Fruit fly (Drosophila melanogaster) whole organism, prepupa: ENCODE data around the gene CG7900.
A peak's percentile ranks its signal among the peaks of the same experiment; 100 is the strongest.

Experiments
- Blimp-1 ChIP-seq: fragments of 200-800 bp; sonication (Bioruptor generic); optimal IDR thresholded peaks from 3 replicates; lab custom pipeline; 2017; ENCODE audit warnings: missing biosample characterization, missing genetic modification characterization, mild to moderate bottlenecking, moderate library complexity, missing genetic modification reagents
- CG10631 ChIP-seq: fragments of 200-800 bp; sonication (Bioruptor generic); optimal IDR thresholded peaks from 2 replicates; lab custom pipeline; 2016; ENCODE audit warnings: missing biosample characterization, missing genetic modification characterization
- CG10669 ChIP-seq: fragments of 200-800 bp; sonication (Bioruptor generic); optimal IDR thresholded peaks from 3 replicates; lab custom pipeline; 2018; ENCODE audit warnings: missing biosample characterization, mild to moderate bottlenecking, missing genetic modification characterization, moderate library complexity
- CG11762 ChIP-seq: fragments of 200-800 bp; sonication (Bioruptor generic); optimal IDR thresholded peaks from 3 replicates; lab custom pipeline; 2016; ENCODE audit warnings: missing biosample characterization, missing genetic modification characterization; ENCODE audit not compliant: insufficient read depth
- CG11902 ChIP-seq: fragments of 200-800 bp; sonication (Bioruptor generic); optimal IDR thresholded peaks from 3 replicates; lab custom pipeline; 2016; ENCODE audit warnings: missing biosample characterization, missing genetic modification characterization
- CG15336 ChIP-seq: fragments of 200-800 bp; sonication (Bioruptor generic); IDR thresholded peaks from 2 replicates; pipeline ENCODE4 v1.3.6; 2022; ENCODE audit warnings: missing biosample characterization, missing genetic modification characterization
- CG3032 ChIP-seq: fragments of 200-800 bp; optimal IDR thresholded peaks from 2 replicates; lab custom pipeline; 2019; ENCODE audit warnings: missing biosample characterization, mild to moderate bottlenecking, missing genetic modification characterization, moderate library complexity
- CG31627 ChIP-seq: fragments of 200-800 bp; sonication (Bioruptor generic); optimal IDR thresholded peaks from 3 replicates; lab custom pipeline; 2016; ENCODE audit warnings: missing biosample characterization, missing genetic modification characterization
- CG32006 ChIP-seq: fragments of 200-800 bp; sonication (Bioruptor generic); optimal IDR thresholded peaks from 3 replicates; lab custom pipeline; 2017; ENCODE audit warnings: missing biosample characterization, mild to moderate bottlenecking, missing genetic modification characterization
- CG3919 ChIP-seq: fragments of 200-800 bp; sonication (Bioruptor generic); optimal IDR thresholded peaks from 3 replicates; lab custom pipeline; 2016; ENCODE audit warnings: missing biosample characterization, missing genetic modification characterization
- CG6163 ChIP-seq: fragments of 200-800 bp; sonication (Bioruptor generic); IDR thresholded peaks from 3 replicates; pipeline ENCODE4 v1.3.6; 2022; ENCODE audit warnings: missing biosample characterization, missing genetic modification characterization
- CG6792 ChIP-seq: fragments of 200-800 bp; sonication (Bioruptor generic); optimal IDR thresholded peaks from 3 replicates; lab custom pipeline; 2016; ENCODE audit warnings: missing biosample characterization, missing genetic modification characterization
- CG6808 ChIP-seq: fragments of 200-800 bp; sonication (Bioruptor generic); optimal IDR thresholded peaks from 3 replicates; lab custom pipeline; 2017; ENCODE audit warnings: missing biosample characterization, missing genetic modification characterization, mild to moderate bottlenecking, moderate library complexity, missing genetic modification reagents
- CG8319 ChIP-seq: fragments of 200-800 bp; sonication (Bioruptor generic); optimal IDR thresholded peaks from 3 replicates; lab custom pipeline; 2016; ENCODE audit warnings: missing biosample characterization, missing genetic modification characterization
- Eip78C ChIP-seq: fragments of 200-800 bp; sonication (Bioruptor generic); peaks from one replicate; lab custom pipeline; 2016; ENCODE audit warnings: missing biosample characterization, missing genetic modification characterization
- Eip93F ChIP-seq: fragments of 200-800 bp; sonication (Bioruptor generic); optimal IDR thresholded peaks from 2 replicates; lab custom pipeline; 2016; ENCODE audit warnings: missing biosample characterization, mild to moderate bottlenecking, missing genetic modification characterization
- Ets96B ChIP-seq: fragments of 200-800 bp; optimal IDR thresholded peaks from 2 replicates; lab custom pipeline; 2019; ENCODE audit warnings: missing biosample characterization, mild to moderate bottlenecking, missing genetic modification characterization, moderate library complexity
- Hr39 ChIP-seq: fragments of 200-800 bp; sonication (Bioruptor generic); optimal IDR thresholded peaks from 2 replicates; lab custom pipeline; 2016; ENCODE audit warnings: missing biosample characterization, missing genetic modification characterization
- Lpt ChIP-seq: fragments of 200-800 bp; sonication (Bioruptor generic); optimal IDR thresholded peaks from 3 replicates; lab custom pipeline; 2016; ENCODE audit warnings: missing biosample characterization, missing genetic modification characterization
- Met ChIP-seq: fragments of 200-800 bp; sonication (Bioruptor generic); optimal IDR thresholded peaks from 3 replicates; lab custom pipeline; 2016; ENCODE audit warnings: missing biosample characterization, missing genetic modification characterization
- OdsH ChIP-seq: fragments of 200-800 bp; sonication (Bioruptor generic); optimal IDR thresholded peaks from 3 replicates; lab custom pipeline; 2016; ENCODE audit warnings: missing biosample characterization, missing genetic modification characterization
- Smox ChIP-seq: fragments of 200-800 bp; sonication (Bioruptor generic); optimal IDR thresholded peaks from 3 replicates; lab custom pipeline; 2016; ENCODE audit warnings: missing biosample characterization, missing genetic modification characterization
- Sox102F ChIP-seq: fragments of 200-800 bp; sonication (Bioruptor generic); optimal IDR thresholded peaks from 2 replicates; lab custom pipeline; 2016; ENCODE audit warnings: missing biosample characterization, mild to moderate bottlenecking, missing genetic modification characterization
- Sox14 ChIP-seq: fragments of 200-800 bp; sonication (Bioruptor generic); optimal IDR thresholded peaks from 3 replicates; lab custom pipeline; 2016; ENCODE audit warnings: missing biosample characterization, missing genetic modification characterization
- cyc ChIP-seq: fragments of 200-800 bp; sonication (Bioruptor generic); optimal IDR thresholded peaks from 3 replicates; lab custom pipeline; 2016; ENCODE audit warnings: missing biosample characterization, missing genetic modification characterization
- dsx ChIP-seq: fragments of 200-800 bp; optimal IDR thresholded peaks from 3 replicates; lab custom pipeline; 2019; ENCODE audit warnings: missing biosample characterization, mild to moderate bottlenecking, missing genetic modification characterization, moderate library complexity; ENCODE audit not compliant: poor library complexity, severe bottlenecking
- esn ChIP-seq: fragments of 200-800 bp; sonication (Bioruptor generic); optimal IDR thresholded peaks from 2 replicates; lab custom pipeline; 2016; ENCODE audit warnings: missing biosample characterization, mild to moderate bottlenecking, missing genetic modification characterization, moderate library complexity
- fd85E ChIP-seq: fragments of 200-800 bp; sonication (Bioruptor generic); optimal IDR thresholded peaks from 3 replicates; lab custom pipeline; 2016; ENCODE audit warnings: missing biosample characterization, missing genetic modification characterization
- pdm3 ChIP-seq: fragments of 200-800 bp; sonication (Bioruptor generic); optimal IDR thresholded peaks from 3 replicates; lab custom pipeline; 2016; ENCODE audit warnings: missing biosample characterization, missing genetic modification characterization
- salr ChIP-seq, 2 experiments: fragments of 200-800 bp; sonication (Bioruptor generic); optimal IDR thresholded peaks; 3 replicates each; lab custom pipeline; 2016 to 2018; ENCODE audit warnings: missing biosample characterization in 2 of 2, missing genetic modification characterization in 2 of 2, mild to moderate bottlenecking in 1 of 2
- spab ChIP-seq: fragments of 200-800 bp; sonication (Bioruptor generic); optimal IDR thresholded peaks from 2 replicates; lab custom pipeline; 2017; ENCODE audit warnings: missing biosample characterization, mild to moderate bottlenecking, missing genetic modification characterization, missing genetic modification reagents
- ss ChIP-seq, 2 experiments: fragments of 200-800 bp; sonication (Bioruptor generic); optimal IDR thresholded peaks; 2 replicates in 1 of 2; 3 replicates in 1 of 2; lab custom pipeline; 2017 to 2018; ENCODE audit warnings: mild to moderate bottlenecking in 2 of 2, missing biosample characterization in 2 of 2, missing genetic modification characterization in 2 of 2, moderate library complexity in 1 of 2
- svp ChIP-seq: fragments of 200-800 bp; sonication (Bioruptor generic); peaks from one replicate; lab custom pipeline; 2016; ENCODE audit warnings: missing biosample characterization, missing genetic modification characterization
- topi ChIP-seq: fragments of 200-800 bp; sonication (Bioruptor generic); optimal IDR thresholded peaks from 3 replicates; lab custom pipeline; 2016; ENCODE audit warnings: missing biosample characterization, missing genetic modification characterization
- vri ChIP-seq: fragments of 200-800 bp; sonication (Bioruptor generic); optimal IDR thresholded peaks from 3 replicates; lab custom pipeline; 2016; ENCODE audit warnings: missing biosample characterization, mild to moderate bottlenecking, missing genetic modification characterization

The CG7900 gene

dm6 chr3R:8126316-8127150 lies 32.6 kb downstream of the CG7900 start, which contains the start of the genes CG9667 and Arl8 (continued):
- TF ChIP-seq dsx = peak; percentile 84
- peak; percentile 71 for TF ChIP-seq svp (GFP tag; lab: Kevin White, UChicago)
- peak; percentile 43 to 45 for TF ChIP-seq ss (GFP tag; optimal IDR thresholded peaks at IDR 0.05; lab: Kevin White, UChicago)
- TF ChIP-seq CG10669 (GFP tag; lab: Kevin White, UChicago) = peak; percentile 27
- no peak for TF ChIP-seq Lpt
- TF ChIP-seq CG32006 (GFP tag; lab: Kevin White, UChicago) = peak; percentile 26
- no peak for TF ChIP-seq fd85E (GFP tag; lab: Kevin White, UChicago)
- TF ChIP-seq CG15336 (GFP tag; lab: Robert Waterston, UW) = peak; percentile 59; the same call in 1 of the 2 replicates
- TF ChIP-seq CG6163 (GFP tag; lab: Robert Waterston, UW) = peak; percentile 44; the same call in 1 of the 3 replicates
- TF ChIP-seq Ets96B = peak; percentile 58

- peak; percentile 97 for TF ChIP-seq svp (GFP tag; lab: Kevin White, UChicago)
- no peak for TF ChIP-seq fd85E (GFP tag; lab: Kevin White, UChicago)
- peak in 1 of 2 experiments; percentile 2 for TF ChIP-seq ss (GFP tag; optimal IDR thresholded peaks at IDR 0.05; lab: Kevin White, UChicago)
Observed at dm6 chr3R:8127151-8127690, 33.3 kb downstream of the CG7900 start.

DNA sequence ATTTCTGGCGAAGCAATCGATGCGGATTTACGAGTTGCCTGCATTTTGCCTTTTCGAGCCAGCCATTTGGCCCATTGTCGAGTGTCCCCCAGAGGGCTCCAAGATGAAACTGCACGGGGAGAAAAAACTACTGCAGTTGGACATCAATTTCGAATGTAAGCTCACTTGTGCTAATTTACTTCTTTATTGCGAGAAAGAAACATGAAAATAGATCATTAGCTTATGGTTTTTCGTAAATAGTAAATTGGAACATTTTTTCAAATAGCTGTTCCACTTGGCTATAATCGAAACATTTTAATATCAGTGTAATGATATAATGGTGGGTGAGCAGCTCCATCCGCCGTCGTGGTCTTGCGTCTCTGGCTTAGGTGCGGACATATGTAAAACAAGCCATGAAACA lies 38.5 kb downstream of the CG7900 start:
- TF ChIP-seq Smox (GFP tag; lab: Kevin White, UChicago) (peak; percentile 23), CG8319 (no peak), Blimp-1 (GFP tag; lab: Kevin White, UChicago) (no peak), CG3032 (tag; lab: Kevin White, UChicago) (peak; percentile 6), CG11762 (GFP tag; lab: Kevin White, UChicago) (no peak), CG10631 (GFP tag; lab: Kevin White, UChicago) (no peak), Eip93F (GFP tag; lab: Kevin White, UChicago) (no peak), svp (GFP tag; lab: Kevin White, UChicago) (peak; percentile 76), CG15336 (GFP tag; lab: Robert Waterston, UW) (no peak), CG3919 (GFP tag; lab: Kevin White, UChicago) (peak; percentile 5), OdsH (no peak), CG6792 (peak; percentile 24), Hr39 (GFP tag; lab: Kevin White, UChicago) (peak; percentile 42), Eip78C (peak; percentile 77), cyc (GFP tag; lab: Kevin White, UChicago) (peak; percentile 41), spab (GFP tag; lab: Kevin White, UChicago) (peak; percentile 8), salr (GFP tag; optimal IDR thresholded peaks at IDR 0.05; lab: Kevin White, UChicago) (no peak), Sox102F (GFP tag; lab: Kevin White, UChicago) (peak; percentile 21), topi (GFP tag; lab: Kevin White, UChicago) (peak; percentile 37), CG11902 (peak; percentile 25), CG31627 (GFP tag; lab: Kevin White, UChicago) (peak; percentile 36), CG6808 (GFP tag; lab: Kevin White, UChicago) (peak; percentile 9), Met (peak; percentile 52), pdm3 (GFP tag; lab: Kevin White, UChicago) (peak; percentile 19), Sox14 (GFP tag; lab: Kevin White, UChicago) (no peak), esn (GFP tag; lab: Kevin White, UChicago) (peak; percentile 51), Ets96B (peak; percentile 33), vri (GFP tag; lab: Kevin White, UChicago) (peak; percentile 0), CG10669 (GFP tag; lab: Kevin White, UChicago) (peak; percentile 38)
